Worm (Caenorhabditis elegans) whole organism, L2 larva: ENCODE data around the gene rskd-1.

Experiments
- ceh-16 ChIP-seq: fragments of 150-350 bp; optimal IDR thresholded peaks from 2 replicates; lab custom pipeline; 2014; ENCODE audit warnings: missing biosample characterization, missing genetic modification characterization
- ceh-82 ChIP-seq: fragments of 150-350 bp; optimal IDR thresholded peaks from 2 replicates; lab custom pipeline; 2014; ENCODE audit warnings: missing biosample characterization, missing genetic modification characterization
- dmd-4 ChIP-seq: sonication (generic microtip); optimal IDR thresholded peaks from 2 replicates; lab custom pipeline; 2017; ENCODE audit warnings: missing biosample characterization, missing genetic modification characterization
- nhr-77 ChIP-seq: fragments of 150-350 bp; optimal IDR thresholded peaks from 2 replicates; lab custom pipeline; 2014; ENCODE audit warnings: missing biosample characterization, missing genetic modification characterization
- snpc-4 ChIP-seq: fragments of 150-350 bp; optimal IDR thresholded peaks from 2 replicates; lab custom pipeline; 2014; ENCODE audit warnings: missing biosample characterization, missing genetic modification characterization
- unc-39 ChIP-seq: fragments of 150-350 bp; optimal IDR thresholded peaks from 2 replicates; lab custom pipeline; 2014; ENCODE audit warnings: missing biosample characterization, missing genetic modification characterization

- TF ChIP-seq nhr-77 (tag; lab: Kevin White, UChicago), result peak; percentile 24
- TF ChIP-seq ceh-16, result peak; percentile 16
- no peak for TF ChIP-seq ceh-82 (tag; lab: Kevin White, UChicago)
- peak; percentile 27 for TF ChIP-seq snpc-4 (tag; lab: Kevin White, UChicago)
- TF ChIP-seq dmd-4 (tag; lab: Kevin White, UChicago), result no peak
- no peak for TF ChIP-seq unc-39 (tag; lab: Kevin White, UChicago)
These were observed 29.6 kb upstream of the rskd-1 start, which contains the start of the genes R04F11.5 and R04F11.2 for ce11 chrV:12317894-12318553.
